Fruit fly (Drosophila melanogaster) whole organism: ENCODE data around the gene Spn27A.

Experiments used
- CG8478 ChIP-seq: fragments of >200 bp; optimal IDR thresholded peaks from 2 replicates; lab custom pipeline; 2018; ENCODE audit warnings: inconsistent platforms
- Dll ChIP-seq: fragments of >200 bp; optimal IDR thresholded peaks from 2 replicates; lab custom pipeline; 2017
- EcR ChIP-seq, 2 experiments: fragments of >200 bp; optimal IDR thresholded peaks; 2 replicates each; lab custom pipeline; 2017; ENCODE audit warnings: missing biosample characterization in 2 of 2, missing genetic modification characterization in 2 of 2, missing genetic modification reagents in 2 of 2
- pan ChIP-seq: fragments of >200 bp; optimal IDR thresholded peaks from 2 replicates; lab custom pipeline; 2017
- psq ChIP-seq: fragments of >200 bp; optimal IDR thresholded peaks from 2 replicates; lab custom pipeline; 2017
- usp ChIP-seq: fragments of >200 bp; optimal IDR thresholded peaks from 2 replicates; lab custom pipeline; 2017; ENCODE audit warnings: missing biosample characterization, missing genetic modification characterization, mixed read lengths

DNA sequence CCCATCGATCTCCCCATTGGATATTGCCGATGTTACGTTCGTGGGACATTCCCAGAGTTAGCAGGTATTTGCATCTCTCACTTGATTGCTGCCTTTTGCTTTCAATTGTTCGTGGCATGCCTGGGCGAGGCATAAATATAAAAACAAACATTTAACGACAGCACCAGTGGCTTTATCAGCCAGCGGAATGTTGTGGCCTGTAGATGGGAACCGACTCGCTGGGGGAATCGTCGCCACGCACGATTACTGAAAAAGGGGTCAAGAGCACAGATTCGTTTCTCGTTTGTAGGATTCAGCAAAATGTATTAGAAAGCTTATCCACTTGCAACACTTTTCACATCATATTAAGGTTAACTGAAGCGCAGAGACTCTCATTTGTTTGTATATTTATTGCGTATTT, 1.7 kb downstream of the Spn27A start:
- TF ChIP-seq Dll (lab: Kevin White, UChicago), result no peak
- no peak for TF ChIP-seq psq (lab: Kevin White, UChicago)
- no peak for TF ChIP-seq EcR (GFP tag; optimal IDR thresholded peaks at IDR 0.05; lab: Kevin White, UChicago)
- no peak for TF ChIP-seq usp (GFP tag; lab: Kevin White, UChicago)
- no peak for TF ChIP-seq pan (lab: Kevin White, UChicago)
- no peak for TF ChIP-seq CG8478 (lab: Kevin White, UChicago)
